Worm (Caenorhabditis elegans) whole organism, mixed stage, embryonic: ENCODE measurements around the gene atad-3.

Source experiments
- ceh-43 ChIP-seq: fragments of 200-800 bp; sonication (Bioruptor generic); optimal IDR thresholded peaks from 2 replicates; lab custom pipeline; 2018; ENCODE audit warnings: mild to moderate bottlenecking, missing genetic modification characterization, moderate library complexity, missing compliant biosample characterization
- lin-13 ChIP-seq: fragments of 150-350 bp; optimal IDR thresholded peaks from 2 replicates; lab custom pipeline; 2014; ENCODE audit warnings: missing biosample characterization, missing genetic modification characterization
- lin-32 ChIP-seq: fragments of 200-800 bp; sonication (Bioruptor generic); optimal IDR thresholded peaks from 2 replicates; lab custom pipeline; 2018; ENCODE audit warnings: mild to moderate bottlenecking, missing genetic modification characterization, missing compliant biosample characterization
- mep-1 ChIP-seq: fragments of 150-350 bp; optimal IDR thresholded peaks from 2 replicates; lab custom pipeline; 2017; ENCODE audit warnings: missing biosample characterization, missing genetic modification reagents, missing genetic modification characterization, inconsistent platforms
- nhr-12 ChIP-seq: fragments of 150-350 bp; optimal IDR thresholded peaks from 2 replicates; lab custom pipeline; 2014; ENCODE audit warnings: missing biosample characterization, missing genetic modification characterization
- nhr-237 ChIP-seq: fragments of 150-350 bp; optimal IDR thresholded peaks from 2 replicates; lab custom pipeline; 2014; ENCODE audit warnings: missing biosample characterization, missing genetic modification characterization
- nhr-28 ChIP-seq: fragments of 150-350 bp; optimal IDR thresholded peaks from 2 replicates; lab custom pipeline; 2014; ENCODE audit warnings: missing biosample characterization, missing genetic modification characterization
- nhr-76 ChIP-seq: sonication (generic microtip); optimal IDR thresholded peaks from 2 replicates; lab custom pipeline; 2017; ENCODE audit warnings: missing biosample characterization, missing genetic modification characterization
- snpc-4 ChIP-seq: fragments of 150-350 bp; optimal IDR thresholded peaks from 2 replicates; lab custom pipeline; 2014; ENCODE audit warnings: missing biosample characterization, missing genetic modification characterization
- sptf-1 ChIP-seq: sonication (generic microtip); optimal IDR thresholded peaks from 2 replicates; lab custom pipeline; 2017; ENCODE audit warnings: mild to moderate bottlenecking, missing genetic modification characterization, moderate library complexity, missing compliant biosample characterization
- ztf-11 ChIP-seq: fragments of 150-350 bp; optimal IDR thresholded peaks from 2 replicates; lab custom pipeline; 2014; ENCODE audit warnings: missing biosample characterization, missing genetic modification characterization

ce11 chrII:10227030-10227429 is 21.8 kb upstream of the atad-3 start, which contains the start of gene srh-135:
- TF ChIP-seq lin-13 (tag; lab: Kevin White, UChicago) = no peak
- no peak for TF ChIP-seq nhr-237 (tag; lab: Kevin White, UChicago)
- no peak for TF ChIP-seq nhr-28 (tag; lab: Kevin White, UChicago)
- TF ChIP-seq nhr-76 = no peak
- no peak for TF ChIP-seq lin-32 (GFP tag; lab: Kevin White, UChicago)
- TF ChIP-seq sptf-1 (tag; lab: Kevin White, UChicago) = no peak
- no peak for TF ChIP-seq snpc-4
- TF ChIP-seq ztf-11 (tag; lab: Kevin White, UChicago) = no peak
- no peak for TF ChIP-seq mep-1
- TF ChIP-seq nhr-12 (tag; lab: Kevin White, UChicago) = no peak
- no peak for TF ChIP-seq ceh-43 (GFP tag; lab: Kevin White, UChicago)
